Worm (Caenorhabditis elegans) whole organism, midembryonic: ENCODE measurements around the gene R07B1.9.

Experiments
- T22C8.4 ChIP-seq: fragments of 200-800 bp; sonication (Bioruptor generic); IDR thresholded peaks from 2 replicates; pipeline ENCODE4 v1.3.6; 2022; ENCODE audit warnings: missing genetic modification characterization, missing compliant biosample characterization
- cog-1 ChIP-seq: sonication (generic microtip); optimal IDR thresholded peaks from 2 replicates; lab custom pipeline; 2016; ENCODE audit warnings: missing genetic modification characterization, missing compliant biosample characterization
- flt-1 ChIP-seq: fragments of 200-800 bp; sonication (Bioruptor generic); IDR thresholded peaks from 2 replicates; pipeline ENCODE4 v1.3.6; 2022; ENCODE audit warnings: missing genetic modification characterization, missing compliant biosample characterization
- klf-2 ChIP-seq: fragments of 200-800 bp; sonication (Bioruptor generic); conservative IDR thresholded peaks from 2 replicates; pipeline ENCODE4 v1.3.6; 2022; ENCODE audit warnings: missing genetic modification reagents, missing genetic modification characterization, missing compliant biosample characterization
- med-1 ChIP-seq: sonication (generic microtip); optimal IDR thresholded peaks from 2 replicates; lab custom pipeline; 2017; ENCODE audit warnings: missing genetic modification characterization, mild to moderate bottlenecking, missing compliant biosample characterization, antibody characterized with exemption, missing genetic modification reagents; ENCODE audit not compliant: insufficient read depth
- ref-1 ChIP-seq: fragments of 200-800 bp; sonication (Bioruptor generic); conservative IDR thresholded peaks from 2 replicates; pipeline ENCODE4 v1.3.6; 2022; ENCODE audit warnings: missing genetic modification reagents, missing genetic modification characterization, missing compliant biosample characterization
- tab-1 ChIP-seq: fragments of 200-800 bp; sonication (Bioruptor generic); IDR thresholded peaks from 2 replicates; pipeline ENCODE4 v1.3.6; 2022; ENCODE audit warnings: missing genetic modification characterization, missing compliant biosample characterization
- ztf-23 ChIP-seq: fragments of 200-800 bp; sonication (Bioruptor generic); IDR thresholded peaks from 2 replicates; pipeline ENCODE4 v1.3.6; 2022; ENCODE audit warnings: missing genetic modification reagents, missing genetic modification characterization, missing compliant biosample characterization
- ztf-29 ChIP-seq: fragments of 200-800 bp; sonication (Bioruptor generic); IDR thresholded peaks from 2 replicates; pipeline ENCODE4 v1.3.6; 2022; ENCODE audit warnings: missing genetic modification reagents, missing genetic modification characterization, missing compliant biosample characterization

The R07B1.9 gene

DNA sequence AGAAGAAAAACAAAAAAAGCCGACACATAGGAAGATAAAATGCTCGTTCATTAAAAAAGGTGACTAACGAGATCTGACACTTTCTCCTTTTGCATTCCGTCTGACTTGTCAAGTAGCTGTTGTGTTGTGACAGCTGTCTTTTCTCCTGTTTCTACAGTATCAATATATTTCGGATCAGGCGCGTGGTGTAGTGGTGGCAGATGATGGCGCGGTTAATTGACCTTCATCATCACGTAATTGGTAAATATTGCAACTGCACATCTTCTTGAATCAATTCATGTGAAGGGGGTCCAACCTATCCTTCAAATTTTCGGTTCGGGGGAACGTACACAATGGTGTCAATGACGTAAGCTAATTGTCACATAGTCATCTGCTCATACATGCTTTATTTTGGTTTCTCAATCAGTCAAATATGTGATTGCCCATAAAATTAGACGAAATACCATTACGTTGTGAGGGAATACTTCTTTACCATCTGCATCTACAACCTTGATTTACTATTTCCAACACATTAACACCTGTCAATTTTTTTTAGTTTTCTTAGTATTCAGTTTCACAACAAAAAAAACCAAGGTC is 28.9 kb upstream of the R07B1.9 start:
- TF ChIP-seq med-1 (GFP tag; lab: Kevin White, UChicago) (no peak), tab-1 (no peak), ztf-29 (GFP tag; lab: Robert Waterston, UW) (no peak), klf-2 (GFP tag; lab: Robert Waterston, UW) (no peak), T22C8.4 (GFP tag; lab: Robert Waterston, UW) (no peak), ref-1 (no peak)

DNA sequence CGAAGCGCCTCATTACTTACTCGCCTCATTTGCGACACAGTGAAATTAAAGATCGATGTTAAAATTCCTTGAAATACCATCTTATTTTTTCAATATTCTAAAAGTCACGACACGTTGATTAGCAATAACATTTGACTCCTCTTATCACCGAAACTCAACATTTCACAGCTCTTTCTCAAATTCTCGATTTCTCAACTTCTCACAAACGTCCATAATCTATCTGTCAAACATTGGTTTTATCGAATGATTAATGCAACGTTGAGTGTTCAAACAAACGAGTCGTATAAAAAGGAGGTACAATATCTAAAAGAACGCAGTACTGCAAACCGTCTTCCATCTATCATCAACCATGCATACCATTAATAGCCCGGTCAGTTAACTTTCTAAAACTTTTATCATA is 27.0 kb upstream of the R07B1.9 start, which contains the start of gene lec-8:
Gene lec-8, plus strand, starts transcription at position 314 of the 400 bp plus-strand sequence.
- TF ChIP-seq T22C8.4 (GFP tag; lab: Robert Waterston, UW) (no peak), flt-1 (no peak), cog-1 (no peak), med-1 (GFP tag; lab: Kevin White, UChicago) (no peak), ztf-29 (GFP tag; lab: Robert Waterston, UW) (no peak)

DNA sequence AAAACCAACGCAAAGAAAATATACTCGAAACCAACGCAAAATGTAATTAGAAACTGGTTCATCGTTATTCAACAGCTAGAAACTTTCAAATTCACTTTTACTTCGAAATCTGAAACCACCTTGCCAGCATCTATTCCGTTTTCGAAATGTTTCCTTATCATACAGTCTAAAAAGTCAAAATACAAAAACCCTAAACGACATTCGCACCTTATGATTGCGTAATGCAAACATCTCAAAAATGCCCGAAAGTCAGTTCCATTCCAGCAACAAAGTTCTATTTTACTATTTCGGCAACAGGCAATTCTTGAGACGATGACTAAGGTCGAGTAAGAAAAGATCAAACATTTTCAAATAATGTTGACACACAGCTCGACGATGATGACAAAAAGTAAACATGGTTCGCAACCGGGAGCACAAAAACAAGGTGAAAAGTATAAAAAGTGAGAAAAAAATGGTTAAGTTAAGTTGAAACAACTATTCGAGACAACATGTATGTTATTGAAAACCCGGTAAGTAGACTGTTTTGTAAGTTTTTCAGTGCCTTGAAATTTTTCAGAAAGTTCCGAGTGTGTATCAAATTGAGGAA is 25.4 kb upstream of the R07B1.9 start, which contains the start of gene lec-7:
Gene lec-7, plus strand, starts transcription at position 297 of the 586 bp plus-strand sequence.
- TF ChIP-seq ztf-23 (GFP tag; lab: Robert Waterston, UW) (no peak), cog-1 (no peak), T22C8.4 (GFP tag; lab: Robert Waterston, UW) (no peak), klf-2 (GFP tag; lab: Robert Waterston, UW) (no peak)

DNA sequence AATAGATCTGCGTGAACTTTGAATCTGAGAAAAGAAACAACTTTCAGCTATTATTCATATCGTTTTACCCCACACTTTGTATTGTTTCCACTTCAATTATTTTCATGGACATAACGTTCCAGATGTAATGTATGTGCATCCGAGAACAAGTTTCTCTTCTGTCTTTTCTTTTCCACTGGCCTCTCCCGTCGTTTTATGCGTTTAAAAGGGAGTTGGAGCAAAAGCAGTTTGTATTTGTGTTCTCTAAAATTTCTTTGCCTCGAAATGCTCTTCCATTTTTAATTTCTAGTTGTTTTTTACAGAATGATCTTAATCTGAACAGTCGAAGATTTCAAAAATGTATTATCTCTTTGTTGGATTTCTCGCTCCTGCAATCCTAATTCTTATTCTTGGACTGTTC is 20.6 kb upstream of the R07B1.9 start, which contains the start of gene R07B1.11:
Gene R07B1.11, plus strand, starts transcription at position 301 of the 400 bp plus-strand sequence.
- TF ChIP-seq flt-1 (no peak), ztf-23 (GFP tag; lab: Robert Waterston, UW) (no peak), med-1 (GFP tag; lab: Kevin White, UChicago) (no peak), tab-1 (no peak)

DNA sequence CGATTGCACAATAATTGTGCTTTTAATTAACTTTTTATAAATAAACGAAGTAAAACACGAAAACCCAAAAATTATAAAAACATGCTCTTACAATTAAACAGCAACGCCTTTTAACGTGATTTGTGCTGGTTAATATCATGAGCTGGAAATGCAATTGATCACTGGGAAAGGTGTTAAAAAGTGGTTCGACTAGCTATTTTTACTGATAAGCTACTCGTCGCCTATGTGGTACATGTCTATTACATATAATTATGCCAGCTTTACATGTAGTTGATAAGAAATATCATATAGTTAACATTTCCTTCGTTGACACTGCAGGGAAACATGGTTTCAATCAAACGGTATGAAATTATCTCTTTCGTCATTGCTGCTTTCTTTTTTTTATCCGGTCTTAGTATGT is 19.1 kb upstream of the R07B1.9 start, which contains the start of gene scav-5:
Gene scav-5, plus strand, starts transcription at position 297 of the 400 bp plus-strand sequence.
- TF ChIP-seq ztf-23 (GFP tag; lab: Robert Waterston, UW): no peak
- no peak for TF ChIP-seq flt-1
- no peak for TF ChIP-seq T22C8.4 (GFP tag; lab: Robert Waterston, UW)
- no peak for TF ChIP-seq med-1 (GFP tag; lab: Kevin White, UChicago)
- no peak for TF ChIP-seq tab-1
- TF ChIP-seq ref-1: no peak
- TF ChIP-seq ztf-29 (GFP tag; lab: Robert Waterston, UW): no peak
- TF ChIP-seq cog-1: no peak
- TF ChIP-seq klf-2 (GFP tag; lab: Robert Waterston, UW): no peak

DNA sequence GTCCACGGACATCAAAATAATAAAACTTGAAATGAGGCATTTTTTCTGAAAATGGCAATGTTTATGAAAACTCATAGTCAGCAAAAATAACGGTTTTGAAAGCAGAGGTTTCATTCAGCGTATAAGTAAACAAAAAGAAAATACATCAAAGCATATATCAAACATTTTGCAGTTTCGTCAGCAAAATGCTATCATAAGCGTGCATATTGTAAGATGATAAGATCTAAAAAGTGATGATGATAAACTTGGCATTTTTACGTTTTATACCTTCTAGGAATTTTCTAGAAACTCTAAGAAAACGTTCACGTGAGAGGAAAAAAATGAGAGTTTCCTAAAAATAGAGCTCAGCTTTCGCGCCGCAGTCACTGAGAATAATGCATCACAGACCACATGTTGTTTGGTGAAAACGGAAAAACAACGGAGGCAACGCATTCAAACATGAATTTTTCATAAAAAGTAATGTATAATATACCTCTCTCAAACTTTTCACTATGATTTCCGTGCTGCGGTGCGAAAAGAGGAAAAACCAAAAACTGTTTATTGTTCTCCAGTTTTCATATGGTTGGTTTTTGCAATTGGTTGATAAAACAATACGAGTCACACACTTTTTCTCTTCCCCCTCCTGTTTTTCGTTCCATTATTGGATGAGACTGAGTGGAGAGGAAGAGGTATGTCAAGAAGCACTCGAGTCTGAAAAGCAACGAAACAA is 14.1 kb upstream of the R07B1.9 start, which contains the start of the genes gst-36 and R07B1.5:
Gene gst-36, minus strand, starts transcription at position 45 of the 709 bp plus-strand sequence.
Gene R07B1.5, plus strand, starts transcription at position 665 of the 709 bp plus-strand sequence.
- no peak for TF ChIP-seq ztf-29 (GFP tag; lab: Robert Waterston, UW)
- TF ChIP-seq ref-1: no peak
- no peak for TF ChIP-seq klf-2 (GFP tag; lab: Robert Waterston, UW)
- no peak for TF ChIP-seq cog-1
- TF ChIP-seq ztf-23 (GFP tag; lab: Robert Waterston, UW): no peak
- TF ChIP-seq flt-1: no peak
- no peak for TF ChIP-seq med-1 (GFP tag; lab: Kevin White, UChicago)
- TF ChIP-seq tab-1: no peak
- no peak for TF ChIP-seq T22C8.4 (GFP tag; lab: Robert Waterston, UW)

DNA sequence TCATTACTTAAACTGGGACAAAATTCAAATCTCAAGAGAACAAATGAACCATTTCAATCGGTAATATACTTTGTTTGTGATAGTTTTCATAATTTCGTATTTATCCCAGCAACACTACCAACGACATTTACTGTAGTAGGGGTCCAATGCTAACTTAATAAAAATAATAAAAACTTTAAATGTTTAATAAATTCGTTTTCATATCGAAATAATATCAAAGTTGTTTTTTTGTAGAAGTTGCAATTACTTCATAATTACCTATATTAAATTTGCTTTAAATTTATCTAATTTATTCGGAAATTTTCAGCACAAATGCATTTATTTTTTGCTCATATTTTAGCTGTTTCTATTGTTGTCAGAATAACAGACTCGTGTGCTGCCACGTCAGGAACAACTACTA is 10.9 kb upstream of the R07B1.9 start, which contains the start of gene R07B1.6:
Gene R07B1.6, plus strand, starts transcription at position 301 of the 400 bp plus-strand sequence.
- TF ChIP-seq flt-1 (no peak), cog-1 (no peak), klf-2 (GFP tag; lab: Robert Waterston, UW) (no peak), med-1 (GFP tag; lab: Kevin White, UChicago) (no peak), ztf-29 (GFP tag; lab: Robert Waterston, UW) (no peak), ztf-23 (GFP tag; lab: Robert Waterston, UW) (no peak), tab-1 (no peak), T22C8.4 (GFP tag; lab: Robert Waterston, UW) (no peak), ref-1 (no peak)

DNA sequence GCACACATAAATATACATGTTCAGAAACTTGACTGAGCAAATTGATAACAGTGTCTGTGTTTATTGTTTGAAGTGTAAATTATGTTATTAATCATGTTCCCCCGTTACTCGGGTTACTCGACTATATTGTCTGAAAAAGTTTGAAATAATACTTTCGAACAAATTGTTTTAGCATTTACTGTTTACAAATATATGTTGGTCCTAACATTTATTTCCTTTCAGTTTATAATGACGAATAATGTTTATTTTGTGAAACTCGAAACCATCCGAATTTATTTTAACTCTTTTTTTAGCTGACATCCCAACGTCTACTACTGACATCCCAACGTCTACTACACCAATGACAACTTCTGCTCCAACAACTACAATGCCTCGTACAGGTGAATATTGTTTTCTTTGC is 8.4 kb upstream of the R07B1.9 start, which contains the start of gene R07B1.7:
Gene R07B1.7, plus strand, starts transcription at position 301 of the 400 bp plus-strand sequence.
- TF ChIP-seq T22C8.4 (GFP tag; lab: Robert Waterston, UW) (no peak), ztf-23 (GFP tag; lab: Robert Waterston, UW) (no peak), flt-1 (no peak), ztf-29 (GFP tag; lab: Robert Waterston, UW) (no peak), med-1 (GFP tag; lab: Kevin White, UChicago) (no peak), cog-1 (no peak), tab-1 (no peak), klf-2 (GFP tag; lab: Robert Waterston, UW) (no peak), ref-1 (no peak)

DNA sequence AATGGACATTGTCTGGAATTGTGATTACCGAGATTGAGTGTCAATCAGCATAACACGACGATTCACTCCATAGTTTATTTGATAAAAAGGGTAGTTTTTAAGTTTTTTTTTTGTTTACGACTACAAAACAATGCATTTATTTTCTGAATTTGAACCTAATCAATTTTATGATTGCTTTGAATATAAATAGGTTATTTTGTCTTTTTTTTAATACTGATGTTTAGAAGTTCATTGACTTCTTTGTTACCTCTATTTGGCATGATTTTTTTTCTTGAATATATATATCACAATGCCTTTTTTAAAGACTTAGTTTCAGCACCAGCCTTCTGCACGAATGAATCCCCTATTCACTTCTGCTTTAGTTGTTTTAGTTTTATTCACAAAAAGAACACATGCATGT is 7.7 kb upstream of the R07B1.9 start, which contains the start of gene R07B1.13:
Gene R07B1.13, plus strand, starts transcription at position 301 of the 400 bp plus-strand sequence.
- TF ChIP-seq flt-1 (no peak), klf-2 (GFP tag; lab: Robert Waterston, UW) (no peak), tab-1 (no peak), cog-1 (no peak), med-1 (GFP tag; lab: Kevin White, UChicago) (no peak), T22C8.4 (GFP tag; lab: Robert Waterston, UW) (no peak), ref-1 (no peak), ztf-29 (GFP tag; lab: Robert Waterston, UW) (no peak), ztf-23 (GFP tag; lab: Robert Waterston, UW) (no peak)
